Fruit fly (Drosophila melanogaster): ENCODE measurements around the gene CG11035.

Gene CG11035

dm6 chr3R:8001074-8001669 lies 31.6 kb downstream of the CG11035 start, which contains the start of the genes Kmn2 and CG2698 (continued):
- 0 out of 3 replicates have a peak, but pooled peaks have one; percentile 31 for TF ChIP-seq Opbp (GFP tag; IDR thresholded peaks at IDR 0.05; ENCODE audit: partially characterized antibody)
- peak; percentile 97 for TF ChIP-seq CG14014 (GFP tag; IDR thresholded peaks at IDR 0.05)
- peak; percentile 93 for TF ChIP-seq Sox100B (GFP tag; optimal IDR thresholded peaks at IDR 0.05)
- TF ChIP-seq oc (tag; optimal IDR thresholded peaks at IDR 0.05), result peak; percentile 94
- TF ChIP-seq CG1647 (GFP tag; optimal IDR thresholded peaks at IDR 0.05), result peak; percentile 79
- peak; percentile 84 for TF ChIP-seq Nf-YC (tag; optimal IDR thresholded peaks at IDR 0.05)
- peak; percentile 80 for TF ChIP-seq ac (GFP tag; optimal IDR thresholded peaks at IDR 0.05)
- no peak for TF ChIP-seq gfzf (GFP tag; optimal IDR thresholded peaks at IDR 0.05)
- no peak for TF ChIP-seq CG8478 (optimal IDR thresholded peaks at IDR 0.05)
- TF ChIP-seq CG8944 (GFP tag; optimal IDR thresholded peaks at IDR 0.05), result peak; percentile 83
- peak; percentile 94 for TF ChIP-seq Ravus (GFP tag; IDR thresholded peaks at IDR 0.05)
- peak; percentile 60 for TF ChIP-seq Ets97D (GFP tag; optimal IDR thresholded peaks at IDR 0.05)
- TF ChIP-seq row (GFP tag; IDR thresholded peaks at IDR 0.05), result peak; percentile 100
- peak; percentile 98 for TF ChIP-seq CG10366 (GFP tag; IDR thresholded peaks at IDR 0.05)
- peak; percentile 76 for TF ChIP-seq CG6854 (GFP tag; optimal IDR thresholded peaks at IDR 0.05)
- TF ChIP-seq CG3847 (GFP tag; IDR thresholded peaks at IDR 0.05), result peak; percentile 99
- peak; percentile 94 for TF ChIP-seq CG3281 (GFP tag; optimal IDR thresholded peaks at IDR 0.05)
- TF ChIP-seq en (GFP tag; optimal IDR thresholded peaks at IDR 0.05), result no peak
- peak; percentile 99 for TF ChIP-seq Aef1 (GFP tag; IDR thresholded peaks at IDR 0.05)
- TF ChIP-seq CG10979 (tag; optimal IDR thresholded peaks at IDR 0.05), result peak; percentile 90
- peak; percentile 99 for TF ChIP-seq Ptx1 (GFP tag; IDR thresholded peaks at IDR 0.05)
- TF ChIP-seq Dfd (GFP tag; optimal IDR thresholded peaks at IDR 0.05), result no peak
- peak; percentile 53 for TF ChIP-seq grn (GFP tag; optimal IDR thresholded peaks at IDR 0.05)
- peak; percentile 98 for TF ChIP-seq zfh1 (GFP tag; IDR thresholded peaks at IDR 0.05)
- TF ChIP-seq chinmo (GFP tag; IDR thresholded peaks at IDR 0.05; ENCODE audit: partially characterized antibody), result no peak
- TF ChIP-seq CG2712 (tag; optimal IDR thresholded peaks at IDR 0.05), result peak; percentile 95
- peak; percentile 83 to 98 for TF ChIP-seq dpn (GFP tag; optimal IDR thresholded peaks at IDR 0.05)
- TF ChIP-seq hb (GFP tag; IDR thresholded peaks at IDR 0.05; ENCODE audit: partially characterized antibody), result peak; percentile 17; the same call in 1 of the 3 replicates
- peak; percentile 22 for TF ChIP-seq CG7745 (tag; optimal IDR thresholded peaks at IDR 0.05)
- no peak for TF ChIP-seq usp (GFP tag; optimal IDR thresholded peaks at IDR 0.05)
- peak; percentile 92 for TF ChIP-seq lbe (GFP tag; optimal IDR thresholded peaks at IDR 0.05)
- TF ChIP-seq Trl (optimal IDR thresholded peaks at IDR 0.05), result no peak
- TF ChIP-seq Trl (GFP tag; optimal IDR thresholded peaks at IDR 0.05), result peak; percentile 84
- no peak for TF ChIP-seq CG1832 (GFP tag; optimal IDR thresholded peaks at IDR 0.05)
- TF ChIP-seq CG15269 (tag; optimal IDR thresholded peaks at IDR 0.05), result peak; percentile 96
- peak; percentile 97 for TF ChIP-seq ind (GFP tag; optimal IDR thresholded peaks at IDR 0.05)
- peak; percentile 95 for TF ChIP-seq CG8290 (GFP tag; optimal IDR thresholded peaks at IDR 0.05)
- TF ChIP-seq CG8290 (tag; optimal IDR thresholded peaks at IDR 0.05), result peak; percentile 42 to 75
- TF ChIP-seq ERR (GFP tag; optimal IDR thresholded peaks at IDR 0.05), result peak; percentile 14
- peak; percentile 95 for TF ChIP-seq CG11695 (GFP tag; IDR thresholded peaks at IDR 0.05)
- TF ChIP-seq Poxn (GFP tag; IDR thresholded peaks at IDR 0.05), result peak; percentile 92
- TF ChIP-seq CG3726 (GFP tag; IDR thresholded peaks at IDR 0.05), result peak; percentile 94
- peak; percentile 62; the same call in 2 of the 4 replicates for TF ChIP-seq Dll (GFP tag; IDR thresholded peaks at IDR 0.05; ENCODE audit: partially characterized antibody)
- peak; percentile 96 for TF ChIP-seq ro (GFP tag; IDR thresholded peaks at IDR 0.05)
- TF ChIP-seq Elba2 (GFP tag; optimal IDR thresholded peaks at IDR 0.05), result peak; percentile 78
- peak; percentile 55 for TF ChIP-seq Sin3A (optimal IDR thresholded peaks at IDR 0.05)
- TF ChIP-seq Hmx (GFP tag; optimal IDR thresholded peaks at IDR 0.05), result peak; percentile 68
- TF ChIP-seq CoRest (tag; optimal IDR thresholded peaks at IDR 0.05), result peak; percentile 97
- peak; percentile 96 for TF ChIP-seq ap (GFP tag; IDR thresholded peaks at IDR 0.05)
- TF ChIP-seq CG4617 (GFP tag; optimal IDR thresholded peaks at IDR 0.05; ENCODE audit: borderline replicate concordance), result peak; percentile 89
- peak; percentile 97 for TF ChIP-seq CG12391 (tag; optimal IDR thresholded peaks at IDR 0.05)
- peak; percentile 81 for TF ChIP-seq Vsx1 (GFP tag; optimal IDR thresholded peaks at IDR 0.05)
